Worm (Caenorhabditis elegans) whole organism, young adult: ENCODE measurements around the gene alx-1.

Experiments
- B0261.1 ChIP-seq: sonication (generic microtip); optimal IDR thresholded peaks from 2 replicates; lab custom pipeline; 2016; ENCODE audit warnings: mild to moderate bottlenecking, missing genetic modification characterization, moderate library complexity, missing compliant biosample characterization
- B0336.3 ChIP-seq: fragments of 200-800 bp; sonication (Bioruptor generic); IDR thresholded peaks from 2 replicates; pipeline ENCODE4 v1.3.6; 2022; ENCODE audit warnings: missing genetic modification characterization, missing compliant biosample characterization
- C06A6.2 ChIP-seq: fragments of 200-800 bp; sonication (Bioruptor generic); conservative IDR thresholded peaks from 2 replicates; pipeline ENCODE4 v1.3.6; 2022; ENCODE audit warnings: missing genetic modification characterization, missing compliant biosample characterization
- C17E4.6 ChIP-seq: fragments of 200-800 bp; sonication (Bioruptor generic); IDR thresholded peaks from 2 replicates; pipeline ENCODE4 v1.3.6; 2022; ENCODE audit warnings: missing genetic modification reagents, missing genetic modification characterization, missing compliant biosample characterization
- F10E7.11 ChIP-seq: sonication (generic microtip); optimal IDR thresholded peaks from 2 replicates; lab custom pipeline; 2017; ENCODE audit warnings: mild to moderate bottlenecking, missing genetic modification characterization, moderate library complexity, missing compliant biosample characterization
- F37B4.10 ChIP-seq: fragments of 200-800 bp; sonication (Bioruptor generic); IDR thresholded peaks from 2 replicates; pipeline ENCODE4 v1.3.6; 2022; ENCODE audit warnings: missing genetic modification characterization, missing compliant biosample characterization
- F52B5.7 ChIP-seq: sonication (generic microtip); optimal IDR thresholded peaks from 2 replicates; lab custom pipeline; 2016; ENCODE audit warnings: mild to moderate bottlenecking, missing genetic modification characterization, missing compliant biosample characterization
- F57C9.4 ChIP-seq: sonication (generic microtip); optimal IDR thresholded peaks from 2 replicates; lab custom pipeline; 2017; ENCODE audit warnings: mild to moderate bottlenecking, missing genetic modification characterization, missing compliant biosample characterization
- T26A5.8 ChIP-seq: sonication (generic microtip); optimal IDR thresholded peaks from 2 replicates; lab custom pipeline; 2016; ENCODE audit warnings: missing genetic modification characterization, missing compliant biosample characterization
- Y56A3A.18 ChIP-seq: fragments of 200-800 bp; sonication (Bioruptor generic); IDR thresholded peaks from 2 replicates; pipeline ENCODE4 v1.3.6; 2022; ENCODE audit warnings: missing genetic modification reagents, missing genetic modification characterization, missing compliant biosample characterization
- akir-1 ChIP-seq: fragments of 200-800 bp; sonication (Bioruptor generic); optimal IDR thresholded peaks from 2 replicates; lab custom pipeline; 2018; ENCODE audit warnings: mild to moderate bottlenecking, missing genetic modification characterization, moderate library complexity, missing compliant biosample characterization
- atf-7 ChIP-seq: sonication (generic microtip); optimal IDR thresholded peaks from 2 replicates; lab custom pipeline; 2017; ENCODE audit warnings: mild to moderate bottlenecking, missing genetic modification characterization, missing compliant biosample characterization
- attf-3 ChIP-seq: fragments of 200-800 bp; sonication (Bioruptor generic); conservative IDR thresholded peaks from 2 replicates; pipeline ENCODE4 v1.3.6; 2022; ENCODE audit warnings: missing genetic modification reagents, missing genetic modification characterization, missing compliant biosample characterization
- attf-5 ChIP-seq: fragments of 200-800 bp; sonication (Bioruptor generic); optimal IDR thresholded peaks from 2 replicates; lab custom pipeline; 2018; ENCODE audit warnings: mild to moderate bottlenecking, missing genetic modification characterization, missing compliant biosample characterization
- attf-6 ChIP-seq: fragments of 200-800 bp; sonication (Bioruptor generic); IDR thresholded peaks from 2 replicates; pipeline ENCODE4 v1.3.6; 2022; ENCODE audit warnings: missing genetic modification reagents, missing genetic modification characterization, missing compliant biosample characterization
- ccch-3 ChIP-seq: fragments of 200-800 bp; sonication (Bioruptor generic); optimal IDR thresholded peaks from 2 replicates; lab custom pipeline; 2018; ENCODE audit warnings: mild to moderate bottlenecking, missing genetic modification characterization, missing compliant biosample characterization
- cebp-2 ChIP-seq: fragments of 200-800 bp; sonication (Bioruptor generic); IDR thresholded peaks from 2 replicates; pipeline ENCODE4 v1.3.6; 2022; ENCODE audit warnings: missing genetic modification characterization, missing compliant biosample characterization
- ceh-79 ChIP-seq: sonication (generic microtip); optimal IDR thresholded peaks from 2 replicates; lab custom pipeline; 2017; ENCODE audit warnings: mild to moderate bottlenecking, missing genetic modification characterization, missing compliant biosample characterization
- ceh-91 ChIP-seq: fragments of 200-800 bp; sonication (Bioruptor generic); IDR thresholded peaks from 2 replicates; pipeline ENCODE4 v1.3.6; 2022; ENCODE audit warnings: missing genetic modification reagents, missing genetic modification characterization, missing compliant biosample characterization
- dpl-1 ChIP-seq: fragments of 150-350 bp; optimal IDR thresholded peaks from 2 replicates; lab custom pipeline; 2014; ENCODE audit warnings: missing biosample characterization, missing genetic modification reagents, missing genetic modification characterization
- ets-4 ChIP-seq: fragments of 200-800 bp; sonication (Bioruptor generic); optimal IDR thresholded peaks from 2 replicates; lab custom pipeline; 2018; ENCODE audit warnings: mild to moderate bottlenecking, missing genetic modification characterization, missing compliant biosample characterization
- gei-17 ChIP-seq: fragments of 200-800 bp; sonication (Bioruptor generic); optimal IDR thresholded peaks from 2 replicates; lab custom pipeline; 2018; ENCODE audit warnings: mild to moderate bottlenecking, missing genetic modification characterization, missing compliant biosample characterization
- hmg-20 ChIP-seq: fragments of 200-800 bp; sonication (Bioruptor generic); IDR thresholded peaks from 2 replicates; pipeline ENCODE4 v1.3.6; 2022; ENCODE audit warnings: missing genetic modification reagents, missing genetic modification characterization, missing compliant biosample characterization
- hsf-1 ChIP-seq: fragments of 200-800 bp; sonication (Bioruptor generic); IDR thresholded peaks from 2 replicates; pipeline ENCODE4 v1.3.6; 2022; ENCODE audit warnings: missing genetic modification reagents, missing genetic modification characterization, missing compliant biosample characterization
- let-526 ChIP-seq: fragments of 200-800 bp; sonication (Bioruptor generic); IDR thresholded peaks from 2 replicates; pipeline ENCODE4 v1.3.6; 2022; ENCODE audit warnings: missing genetic modification reagents, missing genetic modification characterization, missing compliant biosample characterization
- lin-26 ChIP-seq: fragments of 200-800 bp; sonication (Bioruptor generic); IDR thresholded peaks from 2 replicates; pipeline ENCODE4 v1.3.6; 2022; ENCODE audit warnings: missing genetic modification reagents, missing genetic modification characterization, missing compliant biosample characterization
- lin-40 ChIP-seq: sonication (generic microtip); optimal IDR thresholded peaks from 2 replicates; lab custom pipeline; 2016; ENCODE audit warnings: missing genetic modification characterization, mild to moderate bottlenecking, missing compliant biosample characterization, missing genotype, missing genetic modification reagents
- lin-54 ChIP-seq: fragments of 200-800 bp; sonication (Bioruptor generic); optimal IDR thresholded peaks from 2 replicates; lab custom pipeline; 2018; ENCODE audit warnings: mild to moderate bottlenecking, missing genetic modification characterization, missing compliant biosample characterization
- lir-1 ChIP-seq: fragments of 200-800 bp; sonication (Bioruptor generic); conservative IDR thresholded peaks from 2 replicates; pipeline ENCODE4 v1.3.6; 2022; ENCODE audit warnings: missing genetic modification reagents, missing genetic modification characterization, missing compliant biosample characterization
- mcd-1 ChIP-seq: fragments of 200-800 bp; sonication (Bioruptor generic); IDR thresholded peaks from 2 replicates; pipeline ENCODE4 v1.3.6; 2022; ENCODE audit warnings: missing genetic modification reagents, missing genetic modification characterization, missing compliant biosample characterization
- mel-28 ChIP-seq: sonication (generic microtip); optimal IDR thresholded peaks from 2 replicates; lab custom pipeline; 2016; ENCODE audit warnings: borderline replicate concordance, mild to moderate bottlenecking, missing genetic modification characterization, missing compliant biosample characterization
- mes-4 ChIP-seq: sonication (generic microtip); optimal IDR thresholded peaks from 2 replicates; lab custom pipeline; 2016; ENCODE audit warnings: missing genotype, missing genetic modification characterization, missing compliant biosample characterization
- nfya-2 ChIP-seq: fragments of 200-800 bp; sonication (Bioruptor generic); IDR thresholded peaks from 2 replicates; pipeline ENCODE4 v1.3.6; 2022; ENCODE audit warnings: missing genetic modification reagents, missing genetic modification characterization, missing compliant biosample characterization
- nfyb-1 ChIP-seq: fragments of 200-800 bp; sonication (Bioruptor generic); IDR thresholded peaks from 2 replicates; pipeline ENCODE4 v1.3.6; 2022; ENCODE audit warnings: missing genetic modification reagents, missing genetic modification characterization, missing compliant biosample characterization
- nhr-179 ChIP-seq: sonication (generic microtip); optimal IDR thresholded peaks from 2 replicates; lab custom pipeline; 2016; ENCODE audit warnings: mild to moderate bottlenecking, missing genetic modification characterization, missing compliant biosample characterization
- repo-1 ChIP-seq: sonication (generic microtip); optimal IDR thresholded peaks from 2 replicates; lab custom pipeline; 2017; ENCODE audit warnings: mild to moderate bottlenecking, missing genetic modification characterization, missing compliant biosample characterization
- rpc-1 ChIP-seq, 2 experiments: fragments of 150-350 bp in 1 of 2; sonication (generic microtip) in 1 of 2; optimal IDR thresholded peaks; 2 replicates each; lab custom pipeline; 2014 to 2018; ENCODE audit warnings: missing biosample characterization in 1 of 2, missing genetic modification characterization in 1 of 2, missing genetic modification reagents in 1 of 2, missing genotype in 1 of 2
- snpc-3.4 ChIP-seq: sonication (generic microtip); optimal IDR thresholded peaks from 2 replicates; lab custom pipeline; 2017; ENCODE audit warnings: missing genetic modification characterization, mild to moderate bottlenecking, missing compliant biosample characterization, antibody characterized with exemption, moderate library complexity, missing genotype, missing genetic modification reagents
- snpc-4 ChIP-seq, 5 experiments: fragments of 150-350 bp in 1 of 5; sonication (generic microtip) in 4 of 5; optimal IDR thresholded peaks; 2 replicates each; lab custom pipeline; 2014 to 2018; ENCODE audit warnings: missing genetic modification characterization in 5 of 5, missing biosample characterization in 3 of 5, antibody characterized with exemption in 2 of 5, mild to moderate bottlenecking in 2 of 5, missing compliant biosample characterization in 2 of 5, missing genotype in 2 of 5, moderate library complexity in 2 of 5, missing genetic modification reagents in 1 of 5
- sptf-2 ChIP-seq: fragments of 200-800 bp; sonication (Bioruptor generic); optimal IDR thresholded peaks from 2 replicates; lab custom pipeline; 2018; ENCODE audit warnings: mild to moderate bottlenecking, missing genetic modification characterization, missing compliant biosample characterization
- unc-130 ChIP-seq: sonication (generic microtip); optimal IDR thresholded peaks from 2 replicates; lab custom pipeline; 2016; ENCODE audit warnings: missing genetic modification reagents, missing genetic modification characterization, missing compliant biosample characterization
- unc-62 ChIP-seq: fragments of 150-350 bp; optimal IDR thresholded peaks from 2 replicates; lab custom pipeline; 2014; ENCODE audit warnings: missing biosample characterization, missing genetic modification reagents, missing genetic modification characterization
- ztf-26 ChIP-seq: sonication (generic microtip); optimal IDR thresholded peaks from 2 replicates; lab custom pipeline; 2017; ENCODE audit warnings: missing genetic modification characterization, missing compliant biosample characterization
- ztf-28 ChIP-seq: fragments of 200-800 bp; sonication (Bioruptor generic); IDR thresholded peaks from 2 replicates; pipeline ENCODE4 v1.3.6; 2022; ENCODE audit warnings: missing genetic modification reagents, missing genetic modification characterization, missing compliant biosample characterization

alx-1 gene

ce11 chrIII:9965444-9965843, 8.3 kb downstream of the alx-1 start:
- TF ChIP-seq unc-62 (GFP tag; lab: Kevin White, UChicago) (peak; percentile 72), Y56A3A.18 (no peak)
- TF ChIP-seq, all 124 proteins: peak for 1

ce11 chrIII:9969371-9969770, 12.2 kb downstream of the alx-1 start:
- TF ChIP-seq F10E7.11 (tag; lab: Kevin White, UChicago) (no peak), ceh-79 (tag; lab: Kevin White, UChicago) (no peak), cebp-2 (GFP tag; lab: Robert Waterston, UW) (no peak), gei-17 (GFP tag; lab: Kevin White, UChicago) (no peak), sptf-2 (no peak), mel-28 (tag; lab: Kevin White, UChicago) (no peak), F52B5.7 (tag; lab: Kevin White, UChicago) (no peak), B0261.1 (tag; lab: Kevin White, UChicago) (no peak), T26A5.8 (tag; lab: Kevin White, UChicago) (no peak), snpc-4 (GFP tag; optimal IDR thresholded peaks at IDR 0.05; lab: Kevin White, UChicago) (no peak), snpc-4 (tag; optimal IDR thresholded peaks at IDR 0.05; lab: Kevin White, UChicago) (no peak), snpc-3.4 (tag; lab: Kevin White, UChicago) (no peak), hsf-1 (GFP tag; lab: Robert Waterston, UW) (no peak), ztf-28 (GFP tag; lab: Robert Waterston, UW) (no peak), mes-4 (tag; lab: Kevin White, UChicago) (no peak), lir-1 (GFP tag; lab: Robert Waterston, UW) (no peak), nhr-179 (tag; lab: Kevin White, UChicago) (no peak), C06A6.2 (GFP tag; lab: Robert Waterston, UW) (no peak), B0336.3 (GFP tag; lab: Robert Waterston, UW) (no peak), ccch-3 (GFP tag; lab: Kevin White, UChicago) (no peak)

DNA sequence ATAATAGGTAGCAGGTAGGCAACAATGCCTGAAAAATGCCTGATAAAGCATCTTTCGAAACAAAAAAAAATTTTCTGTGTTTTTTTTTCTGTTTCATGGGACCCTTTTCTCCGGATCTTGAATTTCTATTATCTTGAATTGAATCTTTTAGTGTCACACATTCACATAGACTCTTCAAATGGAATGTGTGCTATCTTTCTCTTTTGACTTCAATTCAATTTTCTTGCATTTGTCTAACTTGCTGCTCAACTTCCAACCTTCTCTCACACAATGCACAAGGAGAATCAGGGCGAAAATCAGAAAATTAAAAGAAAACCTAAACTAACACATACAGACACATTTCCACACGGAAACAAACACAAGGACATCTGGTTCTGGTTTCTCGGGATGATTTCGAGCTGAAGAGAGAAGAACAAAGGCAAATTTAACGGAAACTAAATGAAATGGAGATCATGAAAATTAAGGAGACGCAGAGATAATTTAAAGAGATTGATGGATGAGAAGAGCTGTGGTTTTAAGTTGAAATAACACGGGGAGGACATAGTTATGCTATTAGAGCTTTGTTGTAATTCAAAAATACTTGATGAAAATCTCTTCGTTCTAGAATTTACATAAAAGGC, 15.2 kb downstream of the alx-1 start:
- TF ChIP-seq lin-26 (GFP tag; lab: Robert Waterston, UW) (no peak), F52B5.7 (tag; lab: Kevin White, UChicago) (no peak), attf-3 (no peak), F37B4.10 (GFP tag; lab: Robert Waterston, UW) (no peak), C17E4.6 (GFP tag; lab: Robert Waterston, UW) (no peak), dpl-1 (GFP tag; lab: Kevin White, UChicago) (no peak), cebp-2 (GFP tag; lab: Robert Waterston, UW) (no peak), atf-7 (tag; lab: Kevin White, UChicago) (no peak), lin-54 (GFP tag; lab: Kevin White, UChicago) (no peak), ztf-26 (tag; lab: Kevin White, UChicago) (no peak), nfyb-1 (GFP tag; lab: Robert Waterston, UW) (no peak), let-526 (GFP tag; lab: Robert Waterston, UW) (no peak)

ce11 chrIII:9973765-9974164, 16.6 kb downstream of the alx-1 start, which contains the start of gene R10E12.2:
Gene R10E12.2, minus strand, starts transcription at chrIII:9973865.
- TF ChIP-seq repo-1 (tag; lab: Kevin White, UChicago) (no peak), hmg-20 (GFP tag; lab: Robert Waterston, UW) (no peak), lin-26 (GFP tag; lab: Robert Waterston, UW) (no peak), attf-5 (no peak), F57C9.4 (tag; lab: Kevin White, UChicago) (no peak), mcd-1 (GFP tag; lab: Robert Waterston, UW) (no peak), unc-130 (no peak), nfya-2 (GFP tag; lab: Robert Waterston, UW) (no peak), attf-6 (GFP tag; lab: Robert Waterston, UW) (no peak), ceh-91 (GFP tag; lab: Robert Waterston, UW) (no peak), lin-40 (tag; lab: Kevin White, UChicago) (no peak), ztf-26 (tag; lab: Kevin White, UChicago) (no peak), rpc-1 (optimal IDR thresholded peaks at IDR 0.05; lab: Kevin White, UChicago) (no peak), rpc-1 (tag; optimal IDR thresholded peaks at IDR 0.05; lab: Kevin White, UChicago) (no peak), let-526 (GFP tag; lab: Robert Waterston, UW) (no peak), ets-4 (GFP tag; lab: Kevin White, UChicago) (no peak), nhr-179 (tag; lab: Kevin White, UChicago) (no peak), akir-1 (GFP tag; lab: Kevin White, UChicago) (no peak)
